Worm (Caenorhabditis elegans): ENCODE results near the gene tag-322.

DNA sequence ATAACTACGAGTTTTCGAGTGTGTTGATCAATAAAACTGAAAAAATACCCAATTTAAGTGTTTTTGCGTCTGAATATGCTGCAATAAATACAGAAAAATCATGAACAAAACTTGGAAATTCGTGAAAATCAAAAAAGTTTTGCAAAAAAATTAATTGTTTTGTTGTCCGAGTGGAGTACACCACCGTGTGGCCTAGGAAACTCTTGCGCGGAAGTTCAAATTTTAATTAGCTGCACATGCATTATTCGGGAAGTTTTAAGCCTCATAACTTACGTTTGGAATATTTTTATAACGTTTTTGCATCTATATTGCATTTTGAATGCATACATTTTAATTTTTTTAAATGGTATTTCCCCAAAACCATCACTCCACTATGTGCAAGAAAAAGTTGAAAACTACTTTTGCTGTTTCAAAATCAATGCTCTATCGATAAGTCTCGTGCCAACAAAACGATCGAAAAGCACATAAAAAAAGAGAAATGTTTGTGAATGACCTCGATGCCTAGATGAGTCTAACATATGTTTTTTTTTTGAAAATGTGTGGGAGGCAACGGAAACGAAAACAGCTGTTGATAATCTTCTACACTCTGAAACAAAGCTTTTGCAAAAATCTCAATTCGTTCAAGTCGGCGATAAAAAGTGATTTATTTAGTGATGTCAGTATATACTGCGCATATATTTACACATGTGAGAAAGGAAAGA lies 31.2 kb upstream of the tag-322 start:
- TF ChIP-seq unc-62 (GFP tag; optimal IDR thresholded peaks at IDR 0.05) (no peak), nhr-28 (tag; optimal IDR thresholded peaks at IDR 0.05) (no peak), nhr-76 (tag; optimal IDR thresholded peaks at IDR 0.05) (no peak), nhr-12 (tag; optimal IDR thresholded peaks at IDR 0.05) (no peak), elt-3 (tag; optimal IDR thresholded peaks at IDR 0.05) (no peak), lin-13 (tag; optimal IDR thresholded peaks at IDR 0.05) (no peak), nhr-2 (tag; optimal IDR thresholded peaks at IDR 0.05) (no peak), lsy-2 (tag; optimal IDR thresholded peaks at IDR 0.05) (no peak), snpc-4 (tag; optimal IDR thresholded peaks at IDR 0.05) (no peak), ztf-11 (tag; optimal IDR thresholded peaks at IDR 0.05) (no peak), ceh-43 (GFP tag; optimal IDR thresholded peaks at IDR 0.05) (peak; percentile 30), M03D4.4 (tag; optimal IDR thresholded peaks at IDR 0.05) (no peak)

Measured in whole organism, mixed stage, embryonic.